Worm (Caenorhabditis elegans): ENCODE measurements around the gene vit-3.

ce11 chrX:3563903-3564302 lies 8.4 kb downstream of the vit-3 start, which contains the start of gene vit-4:
- TF ChIP-seq lin-13 (GFP tag; optimal IDR thresholded peaks at IDR 0.05) (no peak), zag-1 (tag; optimal IDR thresholded peaks at IDR 0.05) (no peak), C34B4.2 (tag; optimal IDR thresholded peaks at IDR 0.05) (no peak), skn-1 (tag; optimal IDR thresholded peaks at IDR 0.05) (no peak), ces-1 (GFP tag; optimal IDR thresholded peaks at IDR 0.05) (no peak), tlp-1 (tag; optimal IDR thresholded peaks at IDR 0.05) (no peak), C16A3.4 (tag; optimal IDR thresholded peaks at IDR 0.05) (no peak), Y116A8C.19 (tag; optimal IDR thresholded peaks at IDR 0.05; ENCODE audit: borderline replicate concordance) (no peak), unc-86 (tag; optimal IDR thresholded peaks at IDR 0.05) (no peak), fkh-10 (GFP tag; optimal IDR thresholded peaks at IDR 0.05) (no peak), unc-62 (GFP tag; optimal IDR thresholded peaks at IDR 0.05) (no peak), ztf-11 (tag; optimal IDR thresholded peaks at IDR 0.05) (no peak)

Measured in whole organism, L1 larva.